Worm (Caenorhabditis elegans) whole organism, mixed stage, embryonic: ENCODE measurements around the gene fubl-2.

Experiments
- M03D4.4 ChIP-seq: sonication (generic microtip); optimal IDR thresholded peaks from 2 replicates; lab custom pipeline; 2017; ENCODE audit warnings: mild to moderate bottlenecking, missing genetic modification characterization, missing compliant biosample characterization
- bed-3 ChIP-seq: fragments of 200-800 bp; sonication (Bioruptor generic); optimal IDR thresholded peaks from 3 replicates; lab custom pipeline; 2018; ENCODE audit warnings: mild to moderate bottlenecking, missing genetic modification characterization, moderate library complexity, missing compliant biosample characterization
- blmp-1 ChIP-seq: fragments of 150-350 bp; optimal IDR thresholded peaks from 2 replicates; lab custom pipeline; 2014; ENCODE audit warnings: missing biosample characterization, missing genetic modification characterization
- ceh-39 ChIP-seq: fragments of 150-350 bp; optimal IDR thresholded peaks from 2 replicates; lab custom pipeline; 2014; ENCODE audit warnings: missing biosample characterization, missing genetic modification characterization
- ceh-43 ChIP-seq: fragments of 200-800 bp; sonication (Bioruptor generic); optimal IDR thresholded peaks from 2 replicates; lab custom pipeline; 2018; ENCODE audit warnings: mild to moderate bottlenecking, missing genetic modification characterization, moderate library complexity, missing compliant biosample characterization
- ceh-83 ChIP-seq: fragments of 200-800 bp; sonication (Bioruptor generic); optimal IDR thresholded peaks from 2 replicates; lab custom pipeline; 2018; ENCODE audit warnings: mild to moderate bottlenecking, missing genetic modification characterization, missing compliant biosample characterization
- ces-1 ChIP-seq: fragments of 150-350 bp; optimal IDR thresholded peaks from 2 replicates; lab custom pipeline; 2014; ENCODE audit warnings: missing biosample characterization, missing genetic modification reagents, missing genetic modification characterization
- cnd-1 ChIP-seq: fragments of 200-800 bp; sonication (Bioruptor generic); optimal IDR thresholded peaks from 2 replicates; lab custom pipeline; 2018; ENCODE audit warnings: mild to moderate bottlenecking, missing genetic modification characterization, missing compliant biosample characterization
- drap-1 ChIP-seq: fragments of 200-800 bp; sonication (Bioruptor generic); optimal IDR thresholded peaks from 3 replicates; lab custom pipeline; 2018; ENCODE audit warnings: mild to moderate bottlenecking, missing genetic modification characterization, missing compliant biosample characterization
- elt-1 ChIP-seq: sonication (generic microtip); optimal IDR thresholded peaks from 2 replicates; lab custom pipeline; 2017; ENCODE audit warnings: missing genetic modification characterization, mild to moderate bottlenecking, missing compliant biosample characterization, antibody characterized with exemption, moderate library complexity, borderline replicate concordance; ENCODE audit not compliant: insufficient read depth
- elt-3 ChIP-seq: fragments of 150-350 bp; optimal IDR thresholded peaks from 2 replicates; lab custom pipeline; 2014; ENCODE audit warnings: missing biosample characterization, missing genetic modification characterization
- flh-1 ChIP-seq: fragments of 200-800 bp; sonication (Bioruptor generic); optimal IDR thresholded peaks from 2 replicates; lab custom pipeline; 2018; ENCODE audit warnings: mild to moderate bottlenecking, missing genetic modification characterization, moderate library complexity, missing compliant biosample characterization
- ham-2 ChIP-seq: fragments of 200-800 bp; sonication (Bioruptor generic); optimal IDR thresholded peaks from 2 replicates; lab custom pipeline; 2018; ENCODE audit warnings: mild to moderate bottlenecking, missing genetic modification characterization, missing compliant biosample characterization
- hlh-1 ChIP-seq: fragments of 150-350 bp; optimal IDR thresholded peaks from 2 replicates; lab custom pipeline; 2014; ENCODE audit warnings: missing biosample characterization, missing genetic modification reagents, missing genetic modification characterization
- lin-13 ChIP-seq: fragments of 150-350 bp; optimal IDR thresholded peaks from 2 replicates; lab custom pipeline; 2014; ENCODE audit warnings: missing biosample characterization, missing genetic modification characterization
- lin-32 ChIP-seq: fragments of 200-800 bp; sonication (Bioruptor generic); optimal IDR thresholded peaks from 2 replicates; lab custom pipeline; 2018; ENCODE audit warnings: mild to moderate bottlenecking, missing genetic modification characterization, missing compliant biosample characterization
- lsy-2 ChIP-seq: fragments of 150-350 bp; optimal IDR thresholded peaks from 2 replicates; lab custom pipeline; 2014; ENCODE audit warnings: missing biosample characterization, missing genetic modification characterization
- mab-5 ChIP-seq: fragments of 150-350 bp; optimal IDR thresholded peaks from 2 replicates; lab custom pipeline; 2014; ENCODE audit warnings: missing biosample characterization, missing genetic modification characterization
- mep-1 ChIP-seq: fragments of 150-350 bp; optimal IDR thresholded peaks from 2 replicates; lab custom pipeline; 2017; ENCODE audit warnings: missing biosample characterization, missing genetic modification reagents, missing genetic modification characterization, inconsistent platforms
- mls-2 ChIP-seq: sonication (generic microtip); optimal IDR thresholded peaks from 2 replicates; lab custom pipeline; 2016; ENCODE audit warnings: mild to moderate bottlenecking, missing genetic modification characterization, moderate library complexity, missing compliant biosample characterization
- nhr-12 ChIP-seq: fragments of 150-350 bp; optimal IDR thresholded peaks from 2 replicates; lab custom pipeline; 2014; ENCODE audit warnings: missing biosample characterization, missing genetic modification characterization
- nhr-2 ChIP-seq: fragments of 150-350 bp; optimal IDR thresholded peaks from 2 replicates; lab custom pipeline; 2014; ENCODE audit warnings: missing biosample characterization, missing genetic modification characterization
- nhr-237 ChIP-seq: fragments of 150-350 bp; optimal IDR thresholded peaks from 2 replicates; lab custom pipeline; 2014; ENCODE audit warnings: missing biosample characterization, missing genetic modification characterization
- nhr-28 ChIP-seq: fragments of 150-350 bp; optimal IDR thresholded peaks from 2 replicates; lab custom pipeline; 2014; ENCODE audit warnings: missing biosample characterization, missing genetic modification characterization
- nhr-76 ChIP-seq: sonication (generic microtip); optimal IDR thresholded peaks from 2 replicates; lab custom pipeline; 2017; ENCODE audit warnings: missing biosample characterization, missing genetic modification characterization
- pha-4 ChIP-seq: fragments of 150-350 bp; optimal IDR thresholded peaks from 2 replicates; lab custom pipeline; 2018; ENCODE audit warnings: missing biosample characterization, missing genetic modification reagents, missing genetic modification characterization
- sem-2 ChIP-seq: fragments of 200-800 bp; sonication (Bioruptor generic); optimal IDR thresholded peaks from 2 replicates; lab custom pipeline; 2018; ENCODE audit warnings: mild to moderate bottlenecking, missing genetic modification characterization, missing compliant biosample characterization
- snpc-4 ChIP-seq: fragments of 150-350 bp; optimal IDR thresholded peaks from 2 replicates; lab custom pipeline; 2014; ENCODE audit warnings: missing biosample characterization, missing genetic modification characterization
- sptf-1 ChIP-seq: sonication (generic microtip); optimal IDR thresholded peaks from 2 replicates; lab custom pipeline; 2017; ENCODE audit warnings: mild to moderate bottlenecking, missing genetic modification characterization, moderate library complexity, missing compliant biosample characterization
- tbx-8 ChIP-seq: fragments of 200-800 bp; sonication (Bioruptor generic); optimal IDR thresholded peaks from 2 replicates; lab custom pipeline; 2018; ENCODE audit warnings: mild to moderate bottlenecking, missing genetic modification characterization, moderate library complexity, missing compliant biosample characterization
- unc-120 ChIP-seq: sonication (generic microtip); optimal IDR thresholded peaks from 2 replicates; lab custom pipeline; 2017; ENCODE audit warnings: missing genetic modification characterization, missing compliant biosample characterization; ENCODE audit not compliant: poor library complexity, severe bottlenecking
- unc-39 ChIP-seq: fragments of 150-350 bp; optimal IDR thresholded peaks from 2 replicates; lab custom pipeline; 2014; ENCODE audit warnings: missing biosample characterization, missing genetic modification characterization
- unc-62 ChIP-seq: fragments of 150-350 bp; optimal IDR thresholded peaks from 2 replicates; lab custom pipeline; 2014; ENCODE audit warnings: missing biosample characterization, missing genetic modification reagents, missing genetic modification characterization
- zip-8 ChIP-seq: fragments of 150-350 bp; optimal IDR thresholded peaks from 2 replicates; lab custom pipeline; 2014; ENCODE audit warnings: missing biosample characterization, missing genetic modification characterization
- ztf-11 ChIP-seq: fragments of 150-350 bp; optimal IDR thresholded peaks from 2 replicates; lab custom pipeline; 2014; ENCODE audit warnings: missing biosample characterization, missing genetic modification characterization

Gene fubl-2

ce11 chrIII:7122860-7123259 is 35.3 kb upstream of the fubl-2 start, which contains the start of the genes B0280.9 and rpia-1:
B0280.9 (minus strand) TSS chrIII:7122895.
rpia-1 (plus strand) TSS chrIII:7123128.
- TF ChIP-seq lsy-2 (tag; lab: Kevin White, UChicago) (peak; percentile 92), nhr-28 (tag; lab: Kevin White, UChicago) (no peak), ces-1 (GFP tag; lab: Kevin White, UChicago) (peak; percentile 47), nhr-237 (tag; lab: Kevin White, UChicago) (no peak), cnd-1 (tag; lab: Kevin White, UChicago) (no peak)
- TF ChIP-seq, all 35 proteins: peak for 2

ce11 chrIII:7120477-7120876 is 32.9 kb upstream of the fubl-2 start:
- no peak for TF ChIP-seq unc-120
- no peak for TF ChIP-seq unc-39 (tag; lab: Kevin White, UChicago)
- no peak for TF ChIP-seq cnd-1 (tag; lab: Kevin White, UChicago)
- TF ChIP-seq ces-1 (GFP tag; lab: Kevin White, UChicago): no peak
- no peak for TF ChIP-seq lin-32 (GFP tag; lab: Kevin White, UChicago)
- no peak for TF ChIP-seq hlh-1 (tag; lab: Kevin White, UChicago)
- TF ChIP-seq bed-3 (GFP tag; lab: Kevin White, UChicago): no peak
- no peak for TF ChIP-seq M03D4.4
- no peak for TF ChIP-seq sem-2 (GFP tag; lab: Kevin White, UChicago)
- no peak for TF ChIP-seq blmp-1 (tag; lab: Kevin White, UChicago)
- TF ChIP-seq sptf-1 (tag; lab: Kevin White, UChicago): no peak
- no peak for TF ChIP-seq mab-5 (tag; lab: Kevin White, UChicago)
- TF ChIP-seq snpc-4 (tag; lab: Kevin White, UChicago): no peak
- no peak for TF ChIP-seq elt-3
- TF ChIP-seq nhr-2 (tag; lab: Kevin White, UChicago): no peak
- no peak for TF ChIP-seq ceh-39 (tag; lab: Kevin White, UChicago)
- no peak for TF ChIP-seq nhr-237 (tag; lab: Kevin White, UChicago)

- TF ChIP-seq nhr-12 (tag; lab: Kevin White, UChicago) (no peak), elt-1 (tag; lab: Kevin White, UChicago) (no peak), lin-32 (GFP tag; lab: Kevin White, UChicago) (no peak), cnd-1 (tag; lab: Kevin White, UChicago) (no peak), unc-39 (tag; lab: Kevin White, UChicago) (no peak), flh-1 (GFP tag; lab: Kevin White, UChicago) (no peak), lin-13 (tag; lab: Kevin White, UChicago) (no peak), mls-2 (tag; lab: Kevin White, UChicago) (no peak), mab-5 (tag; lab: Kevin White, UChicago) (no peak), lsy-2 (tag; lab: Kevin White, UChicago) (peak; percentile 25), elt-3 (no peak), ceh-43 (GFP tag; lab: Kevin White, UChicago) (no peak), nhr-28 (tag; lab: Kevin White, UChicago) (no peak), ztf-11 (tag; lab: Kevin White, UChicago) (no peak), sem-2 (GFP tag; lab: Kevin White, UChicago) (no peak), drap-1 (GFP tag; lab: Kevin White, UChicago) (no peak), tbx-8 (GFP tag; lab: Kevin White, UChicago) (no peak), nhr-2 (tag; lab: Kevin White, UChicago) (no peak), snpc-4 (tag; lab: Kevin White, UChicago) (no peak), hlh-1 (tag; lab: Kevin White, UChicago) (no peak), ceh-39 (tag; lab: Kevin White, UChicago) (no peak), mep-1 (tag; lab: Kevin White, UChicago) (no peak), blmp-1 (tag; lab: Kevin White, UChicago) (no peak), bed-3 (GFP tag; lab: Kevin White, UChicago) (no peak), M03D4.4 (no peak), zip-8 (tag; lab: Kevin White, UChicago) (no peak), nhr-237 (tag; lab: Kevin White, UChicago) (peak; percentile 25), unc-120 (peak; percentile 48), ceh-83 (GFP tag; lab: Kevin White, UChicago) (no peak), nhr-76 (tag; lab: Kevin White, UChicago) (no peak), ces-1 (GFP tag; lab: Kevin White, UChicago) (peak; percentile 42), sptf-1 (tag; lab: Kevin White, UChicago) (no peak), unc-62 (GFP tag; lab: Kevin White, UChicago) (peak; percentile 70), ham-2 (GFP tag; lab: Kevin White, UChicago) (no peak), pha-4 (tag; lab: Kevin White, UChicago) (peak; percentile 45)
Measured at ce11 chrIII:7116615-7117252, 29.2 kb upstream of the fubl-2 start.
